Fruit fly (Drosophila melanogaster) whole organism, prepupa: Measurements from ENCODE around the gene Calx.

ENCODE experiments used
- CG10669 ChIP-seq: fragments of 200-800 bp; sonication (Bioruptor generic); optimal IDR thresholded peaks from 3 replicates; lab custom pipeline; 2018; ENCODE audit warnings: missing biosample characterization, mild to moderate bottlenecking, missing genetic modification characterization, moderate library complexity
- CG15336 ChIP-seq: fragments of 200-800 bp; sonication (Bioruptor generic); IDR thresholded peaks from 2 replicates; pipeline ENCODE4 v1.3.6; 2022; ENCODE audit warnings: missing biosample characterization, missing genetic modification characterization
- CG1621 ChIP-seq: fragments of 200-800 bp; sonication (Bioruptor generic); optimal IDR thresholded peaks from 3 replicates; lab custom pipeline; 2018; ENCODE audit warnings: missing biosample characterization, mild to moderate bottlenecking, missing genetic modification characterization
- CG3032 ChIP-seq: fragments of 200-800 bp; optimal IDR thresholded peaks from 2 replicates; lab custom pipeline; 2019; ENCODE audit warnings: missing biosample characterization, mild to moderate bottlenecking, missing genetic modification characterization, moderate library complexity
- CG32006 ChIP-seq: fragments of 200-800 bp; sonication (Bioruptor generic); optimal IDR thresholded peaks from 3 replicates; lab custom pipeline; 2017; ENCODE audit warnings: missing biosample characterization, mild to moderate bottlenecking, missing genetic modification characterization
- CG34406 ChIP-seq: fragments of 200-800 bp; sonication (Bioruptor generic); optimal IDR thresholded peaks from 3 replicates; lab custom pipeline; 2016; ENCODE audit warnings: missing biosample characterization, missing genetic modification characterization
- CG3919 ChIP-seq: fragments of 200-800 bp; sonication (Bioruptor generic); optimal IDR thresholded peaks from 3 replicates; lab custom pipeline; 2016; ENCODE audit warnings: missing biosample characterization, missing genetic modification characterization
- CG6808 ChIP-seq: fragments of 200-800 bp; sonication (Bioruptor generic); optimal IDR thresholded peaks from 3 replicates; lab custom pipeline; 2017; ENCODE audit warnings: missing biosample characterization, missing genetic modification characterization, mild to moderate bottlenecking, moderate library complexity, missing genetic modification reagents
- CG7368 ChIP-seq: fragments of 200-800 bp; sonication (Bioruptor generic); optimal IDR thresholded peaks from 3 replicates; lab custom pipeline; 2016; ENCODE audit warnings: missing biosample characterization, missing genetic modification characterization
- CG8119 ChIP-seq: fragments of 200-800 bp; sonication (Bioruptor generic); IDR thresholded peaks from 3 replicates; pipeline ENCODE4 v1.3.6; 2022; ENCODE audit warnings: missing biosample characterization, missing genetic modification characterization
- Eip75B ChIP-seq: fragments of 200-800 bp; sonication (Bioruptor generic); optimal IDR thresholded peaks from 3 replicates; lab custom pipeline; 2016; ENCODE audit warnings: missing biosample characterization, missing genetic modification characterization
- Eip78C ChIP-seq: fragments of 200-800 bp; sonication (Bioruptor generic); peaks from one replicate; lab custom pipeline; 2016; ENCODE audit warnings: missing biosample characterization, missing genetic modification characterization
- Gug ChIP-seq: fragments of 200-800 bp; sonication (Bioruptor generic); IDR thresholded peaks from 2 replicates; pipeline ENCODE4 v1.3.6; 2022; ENCODE audit warnings: missing biosample characterization, missing genetic modification characterization
- Hr38 ChIP-seq: sonication (Bioruptor generic); optimal IDR thresholded peaks from 2 replicates; lab custom pipeline; 2016; ENCODE audit warnings: missing biosample characterization, missing genetic modification characterization
- Hr39 ChIP-seq: fragments of 200-800 bp; sonication (Bioruptor generic); optimal IDR thresholded peaks from 2 replicates; lab custom pipeline; 2016; ENCODE audit warnings: missing biosample characterization, missing genetic modification characterization
- Hr4 ChIP-seq: fragments of 200-800 bp; sonication (Bioruptor generic); optimal IDR thresholded peaks from 3 replicates; lab custom pipeline; 2016; ENCODE audit warnings: missing biosample characterization, missing genetic modification characterization
- Met ChIP-seq: fragments of 200-800 bp; sonication (Bioruptor generic); optimal IDR thresholded peaks from 3 replicates; lab custom pipeline; 2016; ENCODE audit warnings: missing biosample characterization, missing genetic modification characterization
- Smox ChIP-seq: fragments of 200-800 bp; sonication (Bioruptor generic); optimal IDR thresholded peaks from 3 replicates; lab custom pipeline; 2016; ENCODE audit warnings: missing biosample characterization, missing genetic modification characterization
- Sox102F ChIP-seq: fragments of 200-800 bp; sonication (Bioruptor generic); optimal IDR thresholded peaks from 2 replicates; lab custom pipeline; 2016; ENCODE audit warnings: missing biosample characterization, mild to moderate bottlenecking, missing genetic modification characterization
- Sox14 ChIP-seq: fragments of 200-800 bp; sonication (Bioruptor generic); optimal IDR thresholded peaks from 3 replicates; lab custom pipeline; 2016; ENCODE audit warnings: missing biosample characterization, missing genetic modification characterization
- Sox15 ChIP-seq: fragments of 200-800 bp; sonication (Bioruptor generic); optimal IDR thresholded peaks from 3 replicates; lab custom pipeline; 2016; ENCODE audit warnings: missing biosample characterization, missing genetic modification characterization
- achi ChIP-seq: fragments of 200-800 bp; sonication (Bioruptor generic); optimal IDR thresholded peaks from 3 replicates; lab custom pipeline; 2016; ENCODE audit warnings: missing biosample characterization, missing genetic modification characterization
- dac ChIP-seq: fragments of 200-800 bp; sonication (Bioruptor generic); optimal IDR thresholded peaks from 2 replicates; lab custom pipeline; 2017; ENCODE audit warnings: missing biosample characterization, mild to moderate bottlenecking, missing genetic modification characterization
- eg ChIP-seq: fragments of 200-800 bp; sonication (Bioruptor generic); IDR thresholded peaks from 3 replicates; pipeline ENCODE4 v1.3.6; 2022; ENCODE audit warnings: missing biosample characterization, missing genetic modification characterization
- esn ChIP-seq: fragments of 200-800 bp; sonication (Bioruptor generic); optimal IDR thresholded peaks from 2 replicates; lab custom pipeline; 2016; ENCODE audit warnings: missing biosample characterization, mild to moderate bottlenecking, missing genetic modification characterization, moderate library complexity
- fd59A ChIP-seq: fragments of 200-800 bp; sonication (Bioruptor generic); optimal IDR thresholded peaks from 2 replicates; lab custom pipeline; 2017; ENCODE audit warnings: missing biosample characterization, mild to moderate bottlenecking, missing genetic modification characterization, missing genetic modification reagents
- fd85E ChIP-seq: fragments of 200-800 bp; sonication (Bioruptor generic); optimal IDR thresholded peaks from 3 replicates; lab custom pipeline; 2016; ENCODE audit warnings: missing biosample characterization, missing genetic modification characterization
- fkh ChIP-seq: fragments of 200-800 bp; sonication (Bioruptor generic); optimal IDR thresholded peaks from 3 replicates; lab custom pipeline; 2017; ENCODE audit warnings: missing biosample characterization, mild to moderate bottlenecking, missing genetic modification characterization, moderate library complexity
- lz ChIP-seq: fragments of 200-800 bp; sonication (Bioruptor generic); optimal IDR thresholded peaks from 3 replicates; lab custom pipeline; 2016; ENCODE audit warnings: missing biosample characterization, missing genetic modification characterization
- net ChIP-seq: fragments of 200-800 bp; sonication (Bioruptor generic); optimal IDR thresholded peaks from 3 replicates; lab custom pipeline; 2016; ENCODE audit warnings: missing biosample characterization, missing genetic modification characterization
- pdm3 ChIP-seq: fragments of 200-800 bp; sonication (Bioruptor generic); optimal IDR thresholded peaks from 3 replicates; lab custom pipeline; 2016; ENCODE audit warnings: missing biosample characterization, missing genetic modification characterization
- salr ChIP-seq, 2 experiments: fragments of 200-800 bp; sonication (Bioruptor generic); optimal IDR thresholded peaks; 3 replicates each; lab custom pipeline; 2016 to 2018; ENCODE audit warnings: missing biosample characterization in 2 of 2, missing genetic modification characterization in 2 of 2, mild to moderate bottlenecking in 1 of 2
- spab ChIP-seq: fragments of 200-800 bp; sonication (Bioruptor generic); optimal IDR thresholded peaks from 2 replicates; lab custom pipeline; 2017; ENCODE audit warnings: missing biosample characterization, mild to moderate bottlenecking, missing genetic modification characterization, missing genetic modification reagents
- svp ChIP-seq: fragments of 200-800 bp; sonication (Bioruptor generic); peaks from one replicate; lab custom pipeline; 2016; ENCODE audit warnings: missing biosample characterization, missing genetic modification characterization
- topi ChIP-seq: fragments of 200-800 bp; sonication (Bioruptor generic); optimal IDR thresholded peaks from 3 replicates; lab custom pipeline; 2016; ENCODE audit warnings: missing biosample characterization, missing genetic modification characterization
- vri ChIP-seq: fragments of 200-800 bp; sonication (Bioruptor generic); optimal IDR thresholded peaks from 3 replicates; lab custom pipeline; 2016; ENCODE audit warnings: missing biosample characterization, mild to moderate bottlenecking, missing genetic modification characterization

Gene Calx

DNA sequence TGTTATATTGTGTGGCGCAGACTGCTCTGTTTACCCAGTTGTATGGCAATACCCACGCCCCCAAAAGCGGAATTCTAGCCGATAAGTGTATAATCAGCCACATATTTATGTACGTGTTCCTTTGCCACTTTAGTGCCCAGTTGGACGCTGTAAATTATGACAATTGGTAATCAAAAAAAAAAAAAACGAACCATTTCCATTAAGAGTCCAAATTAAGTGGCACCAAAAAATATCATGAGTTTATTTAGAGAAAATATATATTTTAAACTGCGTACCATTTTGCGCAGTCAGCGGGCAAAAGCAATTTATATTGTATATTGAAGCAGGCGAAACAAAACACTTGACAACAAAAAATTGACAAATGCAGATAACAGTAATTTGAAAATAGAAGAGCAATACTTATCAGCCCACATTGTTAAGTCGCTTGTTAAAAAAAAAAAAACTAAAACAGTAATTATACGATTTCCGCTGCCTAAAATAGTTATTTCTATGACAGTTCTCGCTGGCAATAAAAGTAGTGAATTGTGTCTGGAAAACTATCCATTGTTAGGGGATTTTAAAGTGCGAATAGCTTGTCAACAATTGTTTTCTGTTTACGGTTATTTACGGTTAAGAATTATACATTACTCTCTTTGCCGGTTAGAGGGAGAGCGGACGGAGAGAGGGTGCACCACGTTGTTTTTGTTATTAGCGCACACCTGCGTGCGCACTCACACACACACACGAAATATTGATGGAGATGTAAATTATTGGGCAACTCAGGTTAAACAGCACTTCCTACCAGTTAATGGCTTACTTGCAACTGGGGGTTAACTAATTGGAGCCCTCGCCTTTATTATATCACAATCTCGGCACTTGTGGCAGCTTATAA is 81.7 kb downstream of the Calx start:
- no peak for TF ChIP-seq net (GFP tag; lab: Kevin White, UChicago)
- TF ChIP-seq vri (GFP tag; lab: Kevin White, UChicago) = peak; percentile 47
- TF ChIP-seq CG32006 = no peak
- no peak for TF ChIP-seq CG8119
- no peak for TF ChIP-seq Sox15 (GFP tag; lab: Kevin White, UChicago)
- peak; percentile 8 for TF ChIP-seq Met (GFP tag; lab: Kevin White, UChicago)
- peak; percentile 70 for TF ChIP-seq svp
- no peak for TF ChIP-seq CG1621 (tag; lab: Kevin White, UChicago)
- peak; percentile 42 for TF ChIP-seq fkh (GFP tag; lab: Kevin White, UChicago)
- TF ChIP-seq lz = no peak
- peak; percentile 17 for TF ChIP-seq Sox102F (GFP tag; lab: Kevin White, UChicago)
- TF ChIP-seq Eip75B = no peak
- peak; percentile 66 for TF ChIP-seq Eip78C (GFP tag; lab: Kevin White, UChicago)
- no peak for TF ChIP-seq Hr39 (GFP tag; lab: Kevin White, UChicago)

DNA sequence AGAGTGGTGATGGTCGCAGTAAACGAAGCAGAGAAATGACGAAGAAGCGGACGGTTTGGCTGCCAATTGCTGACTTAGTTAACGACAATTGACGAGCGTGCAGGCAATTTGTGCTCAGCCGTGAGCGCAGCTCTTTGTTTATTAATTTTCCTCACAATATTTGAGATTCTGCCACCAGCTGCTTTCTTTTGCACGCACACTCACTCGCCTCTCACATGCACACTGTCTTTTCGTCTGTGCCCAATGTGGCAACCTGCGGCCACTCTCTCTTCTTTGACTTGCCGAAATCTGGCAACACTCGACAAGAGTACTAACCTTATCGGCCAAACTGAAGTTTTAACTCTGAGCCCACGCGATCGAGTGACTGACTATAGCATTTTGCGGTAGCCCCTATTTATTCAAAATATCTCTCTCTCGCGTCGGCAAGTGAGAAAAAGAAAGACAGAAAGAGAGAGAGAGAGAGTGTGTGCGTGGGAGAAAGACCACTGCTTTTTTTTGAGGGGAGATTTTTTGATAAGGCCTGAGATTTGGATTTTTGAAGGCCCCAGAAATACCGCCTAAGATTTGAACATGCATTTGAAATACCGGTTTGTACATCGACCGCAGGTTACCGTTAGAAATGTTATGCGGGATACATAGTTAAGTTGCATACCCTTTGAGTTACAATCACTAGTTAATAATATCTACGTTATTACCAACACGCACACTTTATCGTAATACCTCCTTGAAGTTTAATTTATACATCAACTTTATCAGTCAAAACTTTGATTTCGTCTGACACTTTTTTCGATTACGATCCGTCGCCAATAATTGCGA is 82.7 kb downstream of the Calx start, which contains the start of gene Mvl:
Gene Mvl, minus strand, starts transcription at position 371 of the 816 bp plus-strand sequence.
- TF ChIP-seq Eip78C (GFP tag; lab: Kevin White, UChicago) (peak; percentile 78), lz (no peak), topi (no peak), Hr4 (no peak), spab (no peak), CG34406 (GFP tag; lab: Kevin White, UChicago) (no peak), Gug (GFP tag; lab: Robert Waterston, UW) (no peak), CG32006 (no peak), CG10669 (GFP tag; lab: Kevin White, UChicago) (no peak), CG3032 (tag; lab: Kevin White, UChicago) (peak; percentile 6), pdm3 (no peak), fd59A (GFP tag; lab: Kevin White, UChicago) (no peak), svp (peak; percentile 68), CG3919 (GFP tag; lab: Kevin White, UChicago) (no peak), CG1621 (tag; lab: Kevin White, UChicago) (peak; percentile 25), CG15336 (GFP tag; lab: Robert Waterston, UW) (no peak; the same call in 1 of the 2 replicates), CG7368 (GFP tag; lab: Kevin White, UChicago) (no peak), CG8119 (no peak), achi (peak; percentile 24), esn (GFP tag; lab: Kevin White, UChicago) (no peak), Sox15 (GFP tag; lab: Kevin White, UChicago) (no peak), vri (GFP tag; lab: Kevin White, UChicago) (peak; percentile 9), Met (GFP tag; lab: Kevin White, UChicago) (no peak), CG6808 (GFP tag; lab: Kevin White, UChicago) (no peak), Sox14 (peak; percentile 51), Smox (no peak), fkh (GFP tag; lab: Kevin White, UChicago) (no peak), salr (GFP tag; optimal IDR thresholded peaks at IDR 0.05; lab: Kevin White, UChicago) (no peak), Sox102F (GFP tag; lab: Kevin White, UChicago) (no peak)

DNA sequence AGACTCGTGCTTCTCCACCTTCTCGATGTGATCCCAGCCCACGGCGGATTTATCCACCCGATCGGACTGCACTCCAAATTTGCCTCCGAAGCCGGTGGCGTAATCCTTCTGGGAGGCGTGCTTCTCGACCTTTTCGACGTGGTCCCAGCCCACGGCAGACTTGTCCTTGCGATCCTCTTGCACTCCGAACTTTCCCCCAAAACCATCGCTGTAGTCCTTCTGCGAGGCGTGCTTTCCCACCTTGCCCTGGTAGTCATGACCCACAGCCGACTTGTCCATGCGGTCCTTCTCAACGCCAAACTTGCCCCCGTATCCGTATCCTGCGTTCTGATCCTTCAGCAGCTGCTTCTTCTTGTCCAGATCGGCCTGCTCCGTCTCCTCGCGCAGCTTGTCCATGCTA is 85.5 kb downstream of the Calx start:
- TF ChIP-seq Hr39 (GFP tag; lab: Kevin White, UChicago) (no peak), eg (GFP tag; lab: Robert Waterston, UW) (no peak), dac (GFP tag; lab: Kevin White, UChicago) (no peak), CG7368 (GFP tag; lab: Kevin White, UChicago) (no peak), CG6808 (GFP tag; lab: Kevin White, UChicago) (no peak), Gug (GFP tag; lab: Robert Waterston, UW) (no peak), fd85E (GFP tag; lab: Kevin White, UChicago) (no peak), Hr38 (no peak), CG32006 (no peak)
